Worm (Caenorhabditis elegans): Measurements from ENCODE around the gene chil-21.

Gene chil-21

DNA sequence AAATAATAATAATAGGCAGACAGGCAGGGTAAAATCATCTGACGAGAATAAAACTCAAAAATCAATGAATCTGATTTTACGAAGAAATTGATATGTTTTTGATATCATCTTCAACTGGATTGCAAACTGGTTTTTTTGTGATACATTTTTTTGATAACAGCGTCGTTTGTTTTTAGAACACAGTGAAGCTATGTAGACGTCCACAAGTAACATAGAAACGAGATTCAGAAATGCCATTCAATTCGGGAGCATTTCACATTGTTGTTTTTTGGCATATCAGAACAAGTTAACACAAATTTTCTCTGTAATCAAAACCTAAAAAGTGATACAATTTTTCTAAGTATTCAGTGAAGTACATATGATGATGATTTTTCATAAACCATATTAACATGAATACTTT is 23.6 kb downstream of the chil-21 start, which contains the start of gene chil-13:
TSS of gene chil-13 (minus strand) at position 101 of the 400 bp plus-strand sequence.
- TF ChIP-seq cebp-1 (GFP tag; IDR thresholded peaks at IDR 0.05) (no peak), cebp-1 (tag; optimal IDR thresholded peaks at IDR 0.05) (no peak), hlh-12 (tag; optimal IDR thresholded peaks at IDR 0.05) (no peak), atf-7 (tag; optimal IDR thresholded peaks at IDR 0.05) (no peak), efl-1 (GFP tag; optimal IDR thresholded peaks at IDR 0.05) (no peak), ztf-6 (GFP tag; IDR thresholded peaks at IDR 0.05) (no peak), C06A6.2 (GFP tag; conservative IDR thresholded peaks at IDR 0.05) (no peak), mel-28 (tag; optimal IDR thresholded peaks at IDR 0.05; ENCODE audit: borderline replicate concordance) (no peak), egl-44 (GFP tag; IDR thresholded peaks at IDR 0.05) (no peak), madf-3 (GFP tag; IDR thresholded peaks at IDR 0.05) (no peak), sptf-2 (GFP tag; optimal IDR thresholded peaks at IDR 0.05) (no peak), nhr-80 (tag; optimal IDR thresholded peaks at IDR 0.05) (no peak)

DNA sequence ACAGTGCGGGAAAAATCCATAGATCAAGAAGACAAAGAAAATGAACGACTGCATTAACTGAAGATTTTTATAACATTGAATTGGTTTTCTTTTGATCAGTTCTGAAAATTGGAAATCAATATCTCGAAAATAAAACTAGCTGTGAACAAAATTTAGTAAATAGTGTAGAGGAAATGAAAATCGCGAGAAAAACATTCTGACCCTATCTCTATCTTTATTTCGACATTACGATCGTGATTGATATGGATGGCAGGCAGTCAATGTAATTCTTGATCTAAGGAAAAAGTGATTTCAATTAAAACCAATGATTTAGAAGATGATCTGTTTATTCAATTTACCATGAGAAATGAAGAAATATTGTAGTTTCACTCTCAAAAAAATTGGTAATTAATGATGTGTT is 25.8 kb downstream of the chil-21 start, which contains the start of gene kin-16:
TSS of gene kin-16 (minus strand) at position 101 of the 400 bp plus-strand sequence.
- no peak for TF ChIP-seq tlf-1 (GFP tag; optimal IDR thresholded peaks at IDR 0.05)
- no peak for TF ChIP-seq F22D6.2 (tag; optimal IDR thresholded peaks at IDR 0.05)
- no peak for TF ChIP-seq ceh-58 (GFP tag; IDR thresholded peaks at IDR 0.05)
- TF ChIP-seq lag-1 (GFP tag; IDR thresholded peaks at IDR 0.05): no peak
- no peak for TF ChIP-seq nhr-80 (tag; optimal IDR thresholded peaks at IDR 0.05)
- no peak for TF ChIP-seq aptf-3 (GFP tag; IDR thresholded peaks at IDR 0.05)
- no peak for TF ChIP-seq lsy-27 (tag; optimal IDR thresholded peaks at IDR 0.05; ENCODE audit: borderline replicate concordance, insufficient read depth)
- no peak for TF ChIP-seq ztf-6 (GFP tag; IDR thresholded peaks at IDR 0.05)
- TF ChIP-seq hsf-1 (GFP tag; IDR thresholded peaks at IDR 0.05): no peak
- no peak for TF ChIP-seq sptf-2 (GFP tag; optimal IDR thresholded peaks at IDR 0.05)
- TF ChIP-seq D2030.7 (GFP tag; IDR thresholded peaks at IDR 0.05): no peak
- no peak for TF ChIP-seq F33H1.4 (GFP tag; IDR thresholded peaks at IDR 0.05)
- TF ChIP-seq F23B12.7 (tag; optimal IDR thresholded peaks at IDR 0.05; ENCODE audit: insufficient read depth): no peak
- TF ChIP-seq ets-4 (GFP tag; optimal IDR thresholded peaks at IDR 0.05): no peak
- TF ChIP-seq nhr-27 (tag; optimal IDR thresholded peaks at IDR 0.05): no peak

DNA sequence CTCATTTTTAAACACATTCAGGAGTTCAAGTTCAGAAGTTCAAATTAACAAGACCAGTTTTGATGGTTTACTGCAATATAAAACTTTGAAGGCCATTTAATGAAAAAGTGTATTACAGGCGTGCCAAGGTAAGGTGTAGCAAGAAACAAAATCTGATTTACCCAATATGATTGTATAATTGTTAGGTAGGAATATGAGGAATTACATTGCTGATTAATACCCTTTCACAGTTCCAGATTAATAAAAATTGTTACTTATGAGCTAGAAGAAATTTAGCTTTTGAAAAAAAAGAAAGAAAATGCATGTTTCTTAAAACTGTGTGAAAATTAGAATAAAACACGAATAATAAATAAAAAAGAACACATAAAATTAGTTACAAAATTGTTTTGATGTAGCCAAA is 28.2 kb downstream of the chil-21 start, which contains the start of gene kin-15:
TSS of gene kin-15 (minus strand) at position 101 of the 400 bp plus-strand sequence.
- TF ChIP-seq F39B2.1 (GFP tag; IDR thresholded peaks at IDR 0.05): no peak
- no peak for TF ChIP-seq hrde-1 (tag; optimal IDR thresholded peaks at IDR 0.05; ENCODE audit: borderline replicate concordance)

DNA sequence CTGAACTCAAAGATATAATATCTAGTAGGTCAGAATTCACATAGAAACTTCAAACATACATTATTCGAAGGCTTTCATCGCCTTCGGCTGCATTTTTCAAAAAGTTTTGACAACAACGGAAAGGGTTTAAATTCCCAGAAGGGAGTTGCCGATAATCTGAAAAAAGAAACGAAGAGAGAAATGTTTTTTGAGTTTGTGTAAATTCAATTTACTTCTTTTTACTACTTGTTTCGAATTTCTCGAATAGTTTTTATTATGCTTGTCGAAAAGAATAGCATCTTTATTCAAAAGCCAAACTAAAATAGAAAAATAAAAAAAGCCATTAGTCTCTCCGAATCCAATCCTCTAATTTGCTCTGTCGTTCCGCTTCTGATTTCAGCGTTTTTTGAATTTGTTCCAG is 30.7 kb downstream of the chil-21 start:
- TF ChIP-seq ama-1 (optimal IDR thresholded peaks at IDR 0.05) (no peak), ama-1 (GFP tag; optimal IDR thresholded peaks at IDR 0.05) (no peak), B0035.1 (tag; optimal IDR thresholded peaks at IDR 0.05) (no peak), rpc-1 (optimal IDR thresholded peaks at IDR 0.05) (no peak), rpc-1 (tag; optimal IDR thresholded peaks at IDR 0.05) (no peak), nfyb-1 (GFP tag; IDR thresholded peaks at IDR 0.05) (no peak), lin-54 (GFP tag; optimal IDR thresholded peaks at IDR 0.05) (no peak), ztf-6 (GFP tag; IDR thresholded peaks at IDR 0.05) (no peak)

DNA sequence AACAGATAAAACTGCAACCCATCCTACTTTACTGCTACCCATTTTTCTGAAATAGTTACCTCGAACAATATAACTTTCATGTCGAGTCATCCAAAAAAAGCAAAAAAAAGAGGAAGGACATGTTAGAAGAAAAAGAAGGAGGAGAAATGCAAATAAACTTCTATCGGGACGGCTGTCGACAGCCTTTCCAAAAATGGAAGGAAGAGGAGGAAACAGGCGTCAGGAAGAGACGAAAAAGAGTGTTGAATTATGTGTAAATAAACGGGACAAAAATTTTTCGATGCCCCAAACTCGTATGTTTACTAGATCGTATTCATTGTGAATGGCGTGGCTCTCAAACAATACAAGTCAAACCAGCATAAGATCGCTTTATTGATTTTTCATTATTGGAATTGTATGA is 34.1 kb downstream of the chil-21 start, which contains the start of gene M176.5:
TSS of gene M176.5 (minus strand) at position 101 of the 400 bp plus-strand sequence.
- TF ChIP-seq ccch-3 (GFP tag; optimal IDR thresholded peaks at IDR 0.05) (no peak), F57A8.1 (GFP tag; optimal IDR thresholded peaks at IDR 0.05) (no peak), sea-2 (GFP tag; IDR thresholded peaks at IDR 0.05) (no peak), snpc-1.1 (tag; optimal IDR thresholded peaks at IDR 0.05; ENCODE audit: insufficient read depth) (no peak), mel-28 (tag; optimal IDR thresholded peaks at IDR 0.05; ENCODE audit: borderline replicate concordance) (no peak), ztf-3 (GFP tag; optimal IDR thresholded peaks at IDR 0.05) (no peak), rcor-1 (GFP tag; IDR thresholded peaks at IDR 0.05) (no peak), sptf-2 (GFP tag; optimal IDR thresholded peaks at IDR 0.05) (no peak), nhr-120 (GFP tag; IDR thresholded peaks at IDR 0.05) (no peak), snpc-1.3 (tag; optimal IDR thresholded peaks at IDR 0.05; ENCODE audit: insufficient read depth) (no peak), somi-1 (GFP tag; optimal IDR thresholded peaks at IDR 0.05) (no peak), hsf-1 (GFP tag; IDR thresholded peaks at IDR 0.05) (no peak), madf-8 (GFP tag; conservative IDR thresholded peaks at IDR 0.05) (no peak), ztf-22 (GFP tag; optimal IDR thresholded peaks at IDR 0.05) (no peak)
